Worm (Caenorhabditis elegans) whole organism, L1 larva: ENCODE measurements around the gene hlh-25.

Experiments used
- efl-1 ChIP-seq, 4 experiments: fragments of 150-350 bp; optimal IDR thresholded peaks in 3 of 4; peaks in 1 of 4; 1 replicate in 1 of 4; 2 replicates in 3 of 4; lab custom pipeline; 2014; ENCODE audit warnings: missing biosample characterization in 2 of 4, missing genetic modification characterization in 2 of 4, missing genetic modification reagents in 2 of 4
- fkh-10 ChIP-seq: sonication (generic microtip); optimal IDR thresholded peaks from 2 replicates; lab custom pipeline; 2017; ENCODE audit warnings: missing biosample characterization, missing genetic modification reagents, missing genetic modification characterization
- nhr-77 ChIP-seq: fragments of 150-350 bp; optimal IDR thresholded peaks from 2 replicates; lab custom pipeline; 2014; ENCODE audit warnings: missing biosample characterization, missing genetic modification characterization
- pax-3 ChIP-seq: fragments of 200-800 bp; sonication (Bioruptor generic); optimal IDR thresholded peaks from 2 replicates; lab custom pipeline; 2018; ENCODE audit warnings: mild to moderate bottlenecking, missing genetic modification characterization, moderate library complexity, missing compliant biosample characterization

DNA sequence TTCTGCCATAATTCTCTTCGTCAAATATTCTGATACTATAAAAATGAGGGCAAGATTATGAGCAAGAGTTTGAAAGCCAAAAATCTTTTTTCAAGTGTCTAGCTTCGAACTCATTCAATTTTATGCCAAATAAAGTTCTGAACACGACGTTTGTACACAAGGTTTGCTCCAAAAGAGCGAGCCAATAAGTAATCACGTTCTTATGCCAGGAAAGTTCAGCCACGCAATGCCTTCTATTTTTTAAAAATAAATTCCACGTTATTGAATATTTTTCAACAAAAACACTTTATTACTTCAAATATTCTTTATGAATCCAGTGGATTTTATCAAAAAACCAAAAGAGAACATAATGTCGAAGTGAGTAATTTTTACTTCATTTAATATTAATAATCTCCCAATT, 47.2 kb upstream of the hlh-25 start, which contains the start of gene nep-5:
- no peak for TF ChIP-seq pax-3
- TF ChIP-seq efl-1 (optimal IDR thresholded peaks at IDR 0.05; lab: Kevin White, UChicago), result no peak
- no peak for TF ChIP-seq efl-1 (GFP tag; optimal IDR thresholded peaks at IDR 0.05 in 1 of 2; lab: Kevin White, UChicago)
- TF ChIP-seq nhr-77 (tag; lab: Kevin White, UChicago), result no peak
- TF ChIP-seq fkh-10, result no peak
